Worm (Caenorhabditis elegans): ENCODE results near the gene srab-2.

The srab-2 gene

DNA sequence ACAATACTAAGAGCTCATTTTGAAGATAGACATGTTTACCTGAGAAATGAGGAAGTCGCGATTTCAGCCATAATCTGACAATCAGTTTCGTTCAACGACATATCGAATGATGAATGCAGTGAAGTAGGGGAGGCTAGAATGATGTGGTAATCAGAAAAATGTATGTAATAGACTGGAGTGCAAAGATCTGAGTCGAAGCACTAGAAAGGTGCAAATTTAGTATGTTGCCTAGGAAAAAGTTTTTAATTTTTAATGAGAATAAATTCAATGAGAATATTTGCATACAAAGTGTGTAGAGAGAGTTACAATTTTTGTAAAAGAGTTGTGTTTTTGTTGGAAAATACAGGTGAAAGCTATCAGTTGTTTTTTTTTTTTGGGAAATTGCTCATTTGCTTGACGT is at the start of gene srab-2:
srab-2 (minus strand) TSS at position 101 of the 400 bp plus-strand sequence.
- no peak for TF ChIP-seq blmp-1 (tag; optimal IDR thresholded peaks at IDR 0.05; ENCODE audit: insufficient read depth)
- TF ChIP-seq lin-11 (tag; optimal IDR thresholded peaks at IDR 0.05) = no peak
- TF ChIP-seq F13H6.1 (tag; optimal IDR thresholded peaks at IDR 0.05) = no peak
- TF ChIP-seq nhr-12 (tag; optimal IDR thresholded peaks at IDR 0.05) = no peak
- no peak for TF ChIP-seq ztf-11 (tag; optimal IDR thresholded peaks at IDR 0.05)
- TF ChIP-seq ama-1 (optimal IDR thresholded peaks at IDR 0.05) = no peak

DNA sequence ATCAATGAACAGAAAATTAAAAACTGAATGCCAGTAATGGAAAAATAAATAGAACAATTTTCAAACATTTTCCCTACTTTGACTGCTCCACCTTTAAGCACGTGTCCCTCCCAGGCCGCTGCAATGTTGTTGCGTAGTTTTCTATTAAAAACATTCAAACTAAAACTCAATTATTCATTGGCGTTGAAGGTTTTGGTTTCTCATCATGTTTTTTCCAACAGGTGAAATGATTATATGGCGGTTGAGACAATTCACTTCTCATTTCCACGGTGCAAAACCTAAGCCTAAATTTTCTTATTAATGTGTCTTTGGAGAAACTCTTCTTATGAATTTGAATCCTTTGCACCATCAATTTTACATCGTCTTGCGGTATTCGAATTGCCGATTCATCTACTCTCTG is 46.0 kb upstream of the srab-2 start, which contains the start of gene srh-130:
srh-130 (plus strand) TSS at position 301 of the 400 bp plus-strand sequence.
- TF ChIP-seq C34F6.9 (tag; optimal IDR thresholded peaks at IDR 0.05) (no peak), alr-1 (tag; optimal IDR thresholded peaks at IDR 0.05) (no peak), peb-1 (tag; optimal IDR thresholded peaks at IDR 0.05) (no peak), ZK546.5 (tag; optimal IDR thresholded peaks at IDR 0.05) (no peak), sma-3 (GFP tag; optimal IDR thresholded peaks at IDR 0.05) (no peak), skn-1 (tag; optimal IDR thresholded peaks at IDR 0.05) (no peak), sem-4 (tag; optimal IDR thresholded peaks at IDR 0.05) (no peak), ztf-4 (tag; optimal IDR thresholded peaks at IDR 0.05) (no peak), nhr-237 (tag; optimal IDR thresholded peaks at IDR 0.05) (no peak)

DNA sequence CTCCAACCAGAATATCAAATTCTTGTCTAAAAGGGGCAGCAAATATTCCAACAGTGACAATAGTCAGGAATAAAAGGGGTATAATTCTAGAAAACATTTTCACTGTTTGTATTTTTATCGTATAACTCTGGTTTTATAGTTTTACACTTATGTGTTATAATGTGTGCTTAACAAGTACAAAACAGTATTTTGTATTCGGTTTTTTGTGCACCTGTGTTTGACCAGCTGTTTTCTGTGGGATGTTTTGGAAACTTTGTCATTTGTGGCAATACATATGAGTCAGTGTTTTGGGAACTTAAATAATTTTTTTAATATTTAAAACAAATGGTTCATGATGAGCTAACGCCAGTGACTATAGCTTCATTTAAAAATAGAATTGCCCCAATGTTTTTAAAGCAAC is 41.6 kb upstream of the srab-2 start, which contains the start of gene F14F9.6:
F14F9.6 (minus strand) TSS at position 101 of the 400 bp plus-strand sequence.
- TF ChIP-seq dmd-4 (tag; optimal IDR thresholded peaks at IDR 0.05) (no peak), F13H6.1 (tag; optimal IDR thresholded peaks at IDR 0.05) (no peak), unc-62 (GFP tag; optimal IDR thresholded peaks at IDR 0.05) (no peak), sma-3 (GFP tag; optimal IDR thresholded peaks at IDR 0.05) (no peak), elt-3 (tag; optimal IDR thresholded peaks at IDR 0.05) (no peak), fos-1 (tag; optimal IDR thresholded peaks at IDR 0.05) (no peak), egl-27 (tag; optimal IDR thresholded peaks at IDR 0.05) (no peak), alr-1 (tag; optimal IDR thresholded peaks at IDR 0.05) (no peak)

DNA sequence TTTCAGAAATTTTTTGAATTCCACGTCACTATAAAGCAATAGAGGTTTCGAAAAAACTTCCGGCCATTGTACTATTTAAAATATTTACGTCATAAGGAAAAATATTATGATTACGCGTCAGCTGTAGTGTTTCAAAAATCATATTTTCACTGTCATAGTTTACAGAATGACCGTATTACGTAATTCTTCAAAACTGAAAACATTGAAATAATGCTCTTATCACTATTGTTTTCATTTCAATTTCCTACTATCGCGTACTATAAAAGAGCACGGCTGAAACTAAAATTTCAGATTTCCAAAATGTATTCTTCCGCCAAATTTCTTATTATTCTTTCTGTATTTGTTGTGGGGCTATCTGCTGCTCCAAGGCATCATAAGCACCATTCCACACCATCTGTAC is 39.7 kb upstream of the srab-2 start, which contains the start of gene F14F9.2:
F14F9.2 (plus strand) TSS at position 301 of the 400 bp plus-strand sequence.
- no peak for TF ChIP-seq ZK546.5 (tag; optimal IDR thresholded peaks at IDR 0.05)
- no peak for TF ChIP-seq lin-39 (tag; optimal IDR thresholded peaks at IDR 0.05)
- no peak for TF ChIP-seq peb-1 (tag; optimal IDR thresholded peaks at IDR 0.05)
- TF ChIP-seq zag-1 (tag; optimal IDR thresholded peaks at IDR 0.05) = no peak
- no peak for TF ChIP-seq Y55F3AM.14 (GFP tag; optimal IDR thresholded peaks at IDR 0.05)
- TF ChIP-seq elt-3 (tag; optimal IDR thresholded peaks at IDR 0.05) = no peak

DNA sequence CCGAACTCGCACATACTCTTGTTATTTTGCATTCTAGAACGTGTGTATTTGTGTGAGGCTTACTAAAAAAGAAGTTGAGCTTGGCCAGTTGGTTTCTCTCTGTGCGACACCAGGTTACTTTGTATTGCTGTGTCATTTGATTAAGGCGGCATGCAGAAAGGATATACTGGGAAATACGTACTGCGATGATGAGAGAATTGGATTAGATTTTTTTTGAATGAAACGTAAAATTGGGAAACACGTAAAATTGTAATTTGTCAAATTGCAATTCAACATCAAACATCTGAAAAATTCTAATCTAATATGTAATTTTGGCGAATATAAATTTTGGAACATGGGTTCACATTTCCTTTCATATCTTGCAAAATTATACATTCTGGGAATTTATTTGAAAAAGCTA is 39.0 kb upstream of the srab-2 start, which contains the start of gene srh-129:
srh-129 (minus strand) TSS at position 101 of the 400 bp plus-strand sequence.
- TF ChIP-seq fos-1 (tag; optimal IDR thresholded peaks at IDR 0.05) = no peak
- TF ChIP-seq Y55F3AM.14 (GFP tag; optimal IDR thresholded peaks at IDR 0.05) = no peak
- no peak for TF ChIP-seq nhr-77 (tag; optimal IDR thresholded peaks at IDR 0.05)
- TF ChIP-seq nhr-23 (tag; optimal IDR thresholded peaks at IDR 0.05) = no peak
- TF ChIP-seq peb-1 (tag; optimal IDR thresholded peaks at IDR 0.05) = no peak
- TF ChIP-seq lsy-2 (tag; optimal IDR thresholded peaks at IDR 0.05) = no peak
- no peak for TF ChIP-seq snpc-4 (tag; optimal IDR thresholded peaks at IDR 0.05)
- no peak for TF ChIP-seq ceh-82 (tag; optimal IDR thresholded peaks at IDR 0.05)
- no peak for TF ChIP-seq mab-5 (tag; optimal IDR thresholded peaks at IDR 0.05)

DNA sequence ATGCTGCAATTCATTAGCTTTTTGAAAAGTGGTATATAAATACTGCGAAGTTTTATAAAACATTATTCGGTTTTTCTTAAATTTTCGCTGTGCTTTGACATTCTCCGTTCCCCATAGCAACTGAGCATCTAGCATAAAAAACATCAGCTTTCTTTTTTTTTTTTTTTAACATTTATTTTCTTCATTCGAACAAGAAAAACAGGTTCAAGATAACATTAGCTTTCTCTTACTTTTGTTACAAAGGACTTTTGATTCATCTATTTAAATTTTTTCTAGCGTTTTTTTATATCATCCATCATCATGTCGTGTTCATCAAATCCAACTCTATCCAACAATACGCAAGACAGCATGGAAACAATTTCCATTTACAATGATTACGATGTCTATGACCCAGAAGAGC is 33.1 kb upstream of the srab-2 start, which contains the start of gene F14F9.3:
F14F9.3 (plus strand) TSS at position 301 of the 400 bp plus-strand sequence.
- no peak for TF ChIP-seq nhr-21 (tag; optimal IDR thresholded peaks at IDR 0.05)
- no peak for TF ChIP-seq nhr-129 (tag; optimal IDR thresholded peaks at IDR 0.05)
- no peak for TF ChIP-seq nhr-10 (tag; optimal IDR thresholded peaks at IDR 0.05)
- no peak for TF ChIP-seq mbf-1 (tag; optimal IDR thresholded peaks at IDR 0.05)
- no peak for TF ChIP-seq gmeb-1 (tag; optimal IDR thresholded peaks at IDR 0.05)
- no peak for TF ChIP-seq elt-1 (tag; optimal IDR thresholded peaks at IDR 0.05)
- no peak for TF ChIP-seq zag-1 (tag; optimal IDR thresholded peaks at IDR 0.05)
- no peak for TF ChIP-seq F13H6.1 (tag; optimal IDR thresholded peaks at IDR 0.05)
- no peak for TF ChIP-seq ztf-11 (tag; optimal IDR thresholded peaks at IDR 0.05)
- TF ChIP-seq lin-39 (tag; optimal IDR thresholded peaks at IDR 0.05) = no peak
- no peak for TF ChIP-seq unc-55 (GFP tag; optimal IDR thresholded peaks at IDR 0.05)
- no peak for TF ChIP-seq nhr-237 (tag; optimal IDR thresholded peaks at IDR 0.05)
- no peak for TF ChIP-seq ceh-16 (tag; optimal IDR thresholded peaks at IDR 0.05)
- TF ChIP-seq sem-4 (tag; optimal IDR thresholded peaks at IDR 0.05) = no peak
- TF ChIP-seq nhr-6 (tag; optimal IDR thresholded peaks at IDR 0.05) = no peak
- no peak for TF ChIP-seq ama-1 (optimal IDR thresholded peaks at IDR 0.05)
